Fruit fly (Drosophila melanogaster) whole organism, adult: ENCODE results near the gene Vps60.

ENCODE experiments used
- CG11617 ChIP-seq: fragments of 200-800 bp; sonication (Bioruptor generic); optimal IDR thresholded peaks from 2 replicates; lab custom pipeline; 2017; ENCODE audit warnings: mild to moderate bottlenecking, missing biosample characterization, missing genetic modification reagents, missing genetic modification characterization
- CG12768 ChIP-seq: fragments of 200-800 bp; sonication (Bioruptor generic); optimal IDR thresholded peaks from 2 replicates; lab custom pipeline; 2017; ENCODE audit warnings: missing biosample characterization, missing genetic modification characterization, mild to moderate bottlenecking, moderate library complexity, missing genetic modification reagents
- CG14711 ChIP-seq: fragments of 200-800 bp; sonication (Bioruptor generic); optimal IDR thresholded peaks from 2 replicates; lab custom pipeline; 2018; ENCODE audit warnings: missing biosample characterization, mild to moderate bottlenecking, missing genetic modification characterization, moderate library complexity
- CG1620 ChIP-seq: fragments of 200-800 bp; sonication (Bioruptor generic); optimal IDR thresholded peaks from 2 replicates; lab custom pipeline; 2016; ENCODE audit warnings: missing biosample characterization, missing genetic modification characterization
- CG33017 ChIP-seq: fragments of 200-800 bp; sonication (Bioruptor generic); optimal IDR thresholded peaks from 2 replicates; lab custom pipeline; 2018; ENCODE audit warnings: missing biosample characterization, mild to moderate bottlenecking, missing genetic modification characterization, moderate library complexity
- CG5204 ChIP-seq: fragments of 200-800 bp; sonication (Bioruptor generic); optimal IDR thresholded peaks from 2 replicates; lab custom pipeline; 2016; ENCODE audit warnings: missing biosample characterization, missing genetic modification characterization
- CG7045 ChIP-seq: fragments of 200-800 bp; sonication (Bioruptor generic); optimal IDR thresholded peaks from 2 replicates; lab custom pipeline; 2017; ENCODE audit warnings: missing biosample characterization, mild to moderate bottlenecking, missing genetic modification characterization
- CG7101 ChIP-seq: fragments of 200-800 bp; sonication (Bioruptor generic); optimal IDR thresholded peaks from 2 replicates; lab custom pipeline; 2018; ENCODE audit warnings: missing biosample characterization, mild to moderate bottlenecking, missing genetic modification characterization, moderate library complexity
- Clk ChIP-seq: fragments of 200-800 bp; sonication (Bioruptor generic); optimal IDR thresholded peaks from 2 replicates; lab custom pipeline; 2017; ENCODE audit warnings: missing biosample characterization, missing genetic modification characterization
- Crg-1 ChIP-seq: fragments of 200-800 bp; sonication (Bioruptor generic); optimal IDR thresholded peaks from 2 replicates; lab custom pipeline; 2016; ENCODE audit warnings: missing biosample characterization, missing genetic modification characterization
- Hr96 ChIP-seq: fragments of 200-800 bp; sonication (Bioruptor generic); optimal IDR thresholded peaks from 2 replicates; lab custom pipeline; 2016; ENCODE audit warnings: missing biosample characterization, missing genetic modification characterization
- Mnt ChIP-seq: fragments of 200-800 bp; sonication (Bioruptor generic); optimal IDR thresholded peaks from 2 replicates; lab custom pipeline; 2016; ENCODE audit warnings: missing biosample characterization, mild to moderate bottlenecking, missing genetic modification characterization
- bab1 ChIP-seq: fragments of 200-800 bp; sonication (Bioruptor generic); optimal IDR thresholded peaks from 3 replicates; lab custom pipeline; 2019; ENCODE audit warnings: missing biosample characterization, mild to moderate bottlenecking, missing genetic modification characterization, moderate library complexity
- cic ChIP-seq: fragments of 200-800 bp; sonication (Bioruptor generic); optimal IDR thresholded peaks from 2 replicates; lab custom pipeline; 2017; ENCODE audit warnings: missing biosample characterization, mild to moderate bottlenecking, missing genetic modification characterization, moderate library complexity
- cnc ChIP-seq, 2 experiments: fragments of >200 bp; optimal IDR thresholded peaks; 2 replicates each; lab custom pipeline; 2017
- kay ChIP-seq: fragments of 200-800 bp; sonication (Bioruptor generic); peaks from one replicate; lab custom pipeline; 2016; ENCODE audit warnings: missing biosample characterization, missing genetic modification characterization, borderline replicate concordance
- ovo ChIP-seq: fragments of 200-800 bp; sonication (Bioruptor generic); optimal IDR thresholded peaks from 2 replicates; lab custom pipeline; 2016; ENCODE audit warnings: missing biosample characterization, missing genetic modification characterization
- pad ChIP-seq: fragments of 200-800 bp; sonication (Bioruptor generic); optimal IDR thresholded peaks from 3 replicates; lab custom pipeline; 2017; ENCODE audit warnings: missing biosample characterization, missing genetic modification characterization, mild to moderate bottlenecking, moderate library complexity, missing genetic modification reagents
- tj ChIP-seq: fragments of 200-800 bp; sonication (Bioruptor generic); optimal IDR thresholded peaks from 3 replicates; lab custom pipeline; 2017; ENCODE audit warnings: missing biosample characterization, mild to moderate bottlenecking, missing genetic modification characterization, moderate library complexity
- toe ChIP-seq: fragments of 200-800 bp; sonication (Bioruptor generic); optimal IDR thresholded peaks from 2 replicates; lab custom pipeline; 2016; ENCODE audit warnings: missing biosample characterization, missing genetic modification characterization

The Vps60 gene

dm6 chr3L:17622081-17622850 lies 841 bp upstream of the Vps60 start:
- TF ChIP-seq ovo (GFP tag; lab: Kevin White, UChicago) (no peak), tj (no peak), cic (peak; percentile 65), CG33017 (tag; lab: Kevin White, UChicago) (peak; percentile 9), bab1 (no peak), CG12768 (GFP tag; lab: Kevin White, UChicago) (no peak), Mnt (GFP tag; lab: Kevin White, UChicago) (no peak), CG7101 (no peak), cnc (optimal IDR thresholded peaks at IDR 0.05; lab: Kevin White, UChicago) (no peak), toe (GFP tag; lab: Kevin White, UChicago) (no peak), Crg-1 (no peak), pad (GFP tag; lab: Kevin White, UChicago) (no peak)

- TF ChIP-seq cic (peak; percentile 65), CG11617 (peak; percentile 61), CG14711 (tag; lab: Kevin White, UChicago) (peak; percentile 46), cnc (optimal IDR thresholded peaks at IDR 0.05; lab: Kevin White, UChicago) (no peak), bab1 (peak; percentile 75), CG12768 (GFP tag; lab: Kevin White, UChicago) (peak; percentile 80), CG7101 (peak; percentile 58), kay (GFP tag; lab: Kevin White, UChicago) (no peak), CG33017 (tag; lab: Kevin White, UChicago) (peak; percentile 78), CG5204 (GFP tag; lab: Kevin White, UChicago) (no peak), Clk (GFP tag; lab: Kevin White, UChicago) (no peak), CG7045 (peak; percentile 63), ovo (GFP tag; lab: Kevin White, UChicago) (peak; percentile 69), Crg-1 (peak; percentile 21), Mnt (GFP tag; lab: Kevin White, UChicago) (peak; percentile 68), Hr96 (GFP tag; lab: Kevin White, UChicago) (peak; percentile 58), pad (GFP tag; lab: Kevin White, UChicago) (peak; percentile 40), toe (GFP tag; lab: Kevin White, UChicago) (peak; percentile 42), CG1620 (no peak), tj (peak; percentile 81)
Observed at dm6 chr3L:17619209-17619705, 2.2 kb downstream of the Vps60 start, which contains the start of gene Eip74EF. Gene Eip74EF, minus strand, starts transcription at chr3L:17619325.

dm6 chr3L:17616876-17617279 lies 4.5 kb downstream of the Vps60 start:
- TF ChIP-seq CG5204 (GFP tag; lab: Kevin White, UChicago) (no peak), CG7045 (peak; percentile 9), toe (GFP tag; lab: Kevin White, UChicago) (no peak), CG1620 (no peak), Crg-1 (peak; percentile 39), tj (no peak), pad (GFP tag; lab: Kevin White, UChicago) (peak; percentile 10), bab1 (no peak), CG14711 (tag; lab: Kevin White, UChicago) (no peak), ovo (GFP tag; lab: Kevin White, UChicago) (peak; percentile 78), cic (peak; percentile 92), cnc (optimal IDR thresholded peaks at IDR 0.05; lab: Kevin White, UChicago) (no peak), CG12768 (GFP tag; lab: Kevin White, UChicago) (peak; percentile 76), CG11617 (peak; percentile 19), Mnt (GFP tag; lab: Kevin White, UChicago) (peak; percentile 62), kay (GFP tag; lab: Kevin White, UChicago) (no peak), CG33017 (tag; lab: Kevin White, UChicago) (peak; percentile 33), Clk (GFP tag; lab: Kevin White, UChicago) (no peak), Hr96 (GFP tag; lab: Kevin White, UChicago) (no peak), CG7101 (peak; percentile 5)

- no peak for TF ChIP-seq CG7101
Observed at dm6 chr3L:17615838-17616237, 5.6 kb downstream of the Vps60 start.

dm6 chr3L:17615286-17615685 lies 6.1 kb downstream of the Vps60 start:
- TF ChIP-seq CG11617 (no peak), CG33017 (tag; lab: Kevin White, UChicago) (no peak), tj (peak; percentile 43)

- TF ChIP-seq tj: peak; percentile 68
- no peak for TF ChIP-seq Crg-1
Observed at dm6 chr3L:17613972-17614384, 7.4 kb downstream of the Vps60 start.

dm6 chr3L:17613292-17613734 lies 8.1 kb downstream of the Vps60 start:
- TF ChIP-seq CG14711 (tag; lab: Kevin White, UChicago) (no peak), ovo (GFP tag; lab: Kevin White, UChicago) (no peak), CG12768 (GFP tag; lab: Kevin White, UChicago) (no peak), Crg-1 (no peak), CG1620 (no peak), CG7101 (no peak), bab1 (no peak), kay (GFP tag; lab: Kevin White, UChicago) (no peak), Hr96 (GFP tag; lab: Kevin White, UChicago) (no peak), toe (GFP tag; lab: Kevin White, UChicago) (no peak), tj (no peak), Clk (GFP tag; lab: Kevin White, UChicago) (no peak)
